Fruit fly (Drosophila melanogaster) whole organism, embryonic: ENCODE data around the gene yps.
A peak's percentile ranks its signal among the peaks of the same experiment; 100 is the strongest.

Experiments used
- BEAF-32 ChIP-seq: fragments of 200-800 bp; sonication (Bioruptor generic); optimal IDR thresholded peaks from 3 replicates; lab custom pipeline; 2017; ENCODE audit warnings: missing biosample characterization, missing genetic modification characterization, mild to moderate bottlenecking, moderate library complexity, missing genetic modification reagents
- CG10209 ChIP-seq: fragments of 200-800 bp; sonication (Bioruptor generic); optimal IDR thresholded peaks from 3 replicates; lab custom pipeline; 2017; ENCODE audit warnings: missing biosample characterization, mild to moderate bottlenecking, missing genetic modification characterization, missing genetic modification reagents
- CG10565 ChIP-seq: fragments of 200-800 bp; sonication (Bioruptor generic); optimal IDR thresholded peaks from 3 replicates; lab custom pipeline; 2016; ENCODE audit warnings: missing biosample characterization, mild to moderate bottlenecking, missing genetic modification characterization
- CG10654 ChIP-seq: fragments of 200-800 bp; sonication (Bioruptor generic); optimal IDR thresholded peaks from 2 replicates; lab custom pipeline; 2016; ENCODE audit warnings: missing biosample characterization, missing genetic modification characterization
- CG11504 ChIP-seq: fragments of 200-800 bp; sonication (Bioruptor generic); optimal IDR thresholded peaks from 3 replicates; lab custom pipeline; 2019; ENCODE audit warnings: missing biosample characterization, mild to moderate bottlenecking, missing genetic modification characterization, moderate library complexity
- CG11560 ChIP-seq: fragments of 200-800 bp; sonication (Bioruptor generic); IDR thresholded peaks from 3 replicates; pipeline ENCODE4 v1.3.6; 2022; ENCODE audit warnings: missing biosample characterization, missing genetic modification characterization
- CG13894 ChIP-seq: fragments of 200-800 bp; sonication (Bioruptor generic); optimal IDR thresholded peaks from 3 replicates; lab custom pipeline; 2018; ENCODE audit warnings: missing biosample characterization, mild to moderate bottlenecking, missing genetic modification characterization, moderate library complexity
- CG14014 ChIP-seq: fragments of 200-800 bp; sonication (Bioruptor generic); IDR thresholded peaks from 2 replicates; pipeline ENCODE4 v1.3.6; 2022; ENCODE audit warnings: missing biosample characterization, missing genetic modification characterization
- CG15269 ChIP-seq: fragments of 200-800 bp; sonication (Bioruptor generic); optimal IDR thresholded peaks from 2 replicates; lab custom pipeline; 2018; ENCODE audit warnings: missing biosample characterization, mild to moderate bottlenecking, missing genetic modification characterization, moderate library complexity
- CG15601 ChIP-seq: fragments of 200-800 bp; sonication (Bioruptor generic); optimal IDR thresholded peaks from 3 replicates; lab custom pipeline; 2019; ENCODE audit warnings: missing biosample characterization, mild to moderate bottlenecking, missing genetic modification characterization, moderate library complexity
- CG17568 ChIP-seq: fragments of 200-800 bp; sonication (Bioruptor generic); optimal IDR thresholded peaks from 2 replicates; lab custom pipeline; 2018; ENCODE audit warnings: missing biosample characterization, mild to moderate bottlenecking, missing genetic modification characterization, moderate library complexity
- CG2199 ChIP-seq: fragments of 200-800 bp; sonication (Bioruptor generic); IDR thresholded peaks from 3 replicates; pipeline ENCODE4 v1.3.6; 2022; ENCODE audit warnings: missing biosample characterization, missing genetic modification characterization
- CG2875 ChIP-seq: fragments of 200-800 bp; sonication (Bioruptor generic); optimal IDR thresholded peaks from 2 replicates; lab custom pipeline; 2017; ENCODE audit warnings: missing biosample characterization, mild to moderate bottlenecking, missing genetic modification characterization, missing genetic modification reagents
- CG2889 ChIP-seq: fragments of 200-800 bp; sonication (Bioruptor generic); IDR thresholded peaks from 3 replicates; pipeline ENCODE4 v1.3.6; 2022; ENCODE audit warnings: missing biosample characterization, missing genetic modification characterization
- CG30020 ChIP-seq: fragments of 200-800 bp; optimal IDR thresholded peaks from 2 replicates; lab custom pipeline; 2019; ENCODE audit warnings: missing biosample characterization, mild to moderate bottlenecking, missing genetic modification characterization, moderate library complexity
- CG30403 ChIP-seq: fragments of 200-800 bp; sonication (Bioruptor generic); optimal IDR thresholded peaks from 3 replicates; lab custom pipeline; 2016; ENCODE audit warnings: missing biosample characterization, missing genetic modification characterization
- CG33557 ChIP-seq: fragments of 200-800 bp; sonication (Bioruptor generic); optimal IDR thresholded peaks from 2 replicates; lab custom pipeline; 2019; ENCODE audit warnings: missing biosample characterization, mild to moderate bottlenecking, missing genetic modification characterization, moderate library complexity
- CG3838 ChIP-seq: fragments of 200-800 bp; sonication (Bioruptor generic); optimal IDR thresholded peaks from 3 replicates; lab custom pipeline; 2016; ENCODE audit warnings: missing biosample characterization, missing genetic modification characterization
- CG4282 ChIP-seq: fragments of 200-800 bp; sonication (Bioruptor generic); optimal IDR thresholded peaks from 2 replicates; lab custom pipeline; 2016; ENCODE audit warnings: missing biosample characterization, missing genetic modification characterization
- CG4424 ChIP-seq: fragments of 200-800 bp; sonication (Bioruptor generic); optimal IDR thresholded peaks from 3 replicates; lab custom pipeline; 2016; ENCODE audit warnings: missing biosample characterization, missing genetic modification characterization
- CG4854 ChIP-seq: fragments of 200-800 bp; sonication (Bioruptor generic); optimal IDR thresholded peaks from 2 replicates; lab custom pipeline; 2016; ENCODE audit warnings: missing biosample characterization, missing genetic modification characterization, inconsistent platforms
- CG5180 ChIP-seq: fragments of 200-800 bp; sonication (Bioruptor generic); optimal IDR thresholded peaks from 3 replicates; lab custom pipeline; 2017; ENCODE audit warnings: missing biosample characterization, missing genetic modification characterization, mild to moderate bottlenecking, moderate library complexity, missing genetic modification reagents
- CG6791 ChIP-seq: fragments of 200-800 bp; sonication (Bioruptor generic); IDR thresholded peaks from 3 replicates; pipeline ENCODE4 v1.3.6; 2022; ENCODE audit warnings: missing biosample characterization, missing genetic modification characterization; ENCODE audit not compliant: partially characterized antibody
- CG7372 ChIP-seq: fragments of 200-800 bp; sonication (Bioruptor generic); IDR thresholded peaks from 2 replicates; pipeline ENCODE4 v1.3.6; 2022; ENCODE audit warnings: missing biosample characterization, missing genetic modification characterization
- CG7786 ChIP-seq: fragments of 200-800 bp; sonication (Bioruptor generic); optimal IDR thresholded peaks from 2 replicates; lab custom pipeline; 2016; ENCODE audit warnings: missing biosample characterization, missing genetic modification characterization
- CG9437 ChIP-seq: fragments of 200-800 bp; sonication (Bioruptor generic); optimal IDR thresholded peaks from 2 replicates; lab custom pipeline; 2018; ENCODE audit warnings: missing biosample characterization, mild to moderate bottlenecking, missing genetic modification characterization
- CG9609 ChIP-seq: fragments of 200-800 bp; sonication (Bioruptor generic); optimal IDR thresholded peaks from 3 replicates; lab custom pipeline; 2016; ENCODE audit warnings: missing biosample characterization, missing genetic modification characterization
- Deaf1 ChIP-seq: fragments of 200-800 bp; optimal IDR thresholded peaks from 3 replicates; lab custom pipeline; 2019; ENCODE audit warnings: missing biosample characterization, mild to moderate bottlenecking, missing genetic modification characterization, moderate library complexity
- Doc3 ChIP-seq: fragments of 200-800 bp; sonication (Bioruptor generic); IDR thresholded peaks from 3 replicates; pipeline ENCODE4 v1.3.6; 2022; ENCODE audit warnings: missing biosample characterization, missing genetic modification characterization; ENCODE audit not compliant: partially characterized antibody
- Gsc ChIP-seq: fragments of 200-800 bp; sonication (Bioruptor generic); IDR thresholded peaks from 2 replicates; pipeline ENCODE4 v1.3.6; 2022; ENCODE audit warnings: missing biosample characterization, missing genetic modification characterization
- HLHmδ ChIP-seq: fragments of 200-800 bp; sonication (Bioruptor generic); optimal IDR thresholded peaks from 2 replicates; lab custom pipeline; 2018; ENCODE audit warnings: missing biosample characterization, mild to moderate bottlenecking, missing genetic modification characterization, moderate library complexity
- Kr ChIP-seq: fragments of 200-800 bp; sonication (Bioruptor generic); optimal IDR thresholded peaks from 2 replicates; lab custom pipeline; 2017; ENCODE audit warnings: missing biosample characterization, mild to moderate bottlenecking, missing genetic modification characterization
- Lpt ChIP-seq: fragments of >200 bp; optimal IDR thresholded peaks from 2 replicates; lab custom pipeline; 2018; ENCODE audit warnings: missing biosample characterization, missing genetic modification characterization
- NfI ChIP-seq: fragments of 200-800 bp; sonication (Bioruptor generic); optimal IDR thresholded peaks from 3 replicates; lab custom pipeline; 2018; ENCODE audit warnings: missing biosample characterization, mild to moderate bottlenecking, missing genetic modification characterization, moderate library complexity
- Ravus ChIP-seq: fragments of 200-800 bp; sonication (Bioruptor generic); IDR thresholded peaks from 2 replicates; pipeline ENCODE4 v1.3.6; 2022; ENCODE audit warnings: missing biosample characterization, missing genetic modification characterization
- Spps ChIP-seq: fragments of 200-800 bp; sonication (Bioruptor generic); optimal IDR thresholded peaks from 2 replicates; lab custom pipeline; 2018; ENCODE audit warnings: missing biosample characterization, mild to moderate bottlenecking, missing genetic modification characterization
- Tbp ChIP-seq: fragments of >200 bp; optimal IDR thresholded peaks from 2 replicates; lab custom pipeline; 2018; ENCODE audit warnings: missing biosample characterization, missing genetic modification characterization
- ash1 ChIP-seq: fragments of 200-800 bp; sonication (Bioruptor generic); optimal IDR thresholded peaks from 2 replicates; lab custom pipeline; 2018; ENCODE audit warnings: missing biosample characterization, mild to moderate bottlenecking, missing genetic modification characterization
- bowl ChIP-seq: fragments of 200-800 bp; sonication (Bioruptor generic); IDR thresholded peaks from 2 replicates; pipeline ENCODE4 v1.3.6; 2022; ENCODE audit warnings: missing biosample characterization, missing genetic modification characterization
- btn ChIP-seq: fragments of 200-800 bp; sonication (Bioruptor generic); optimal IDR thresholded peaks from 2 replicates; lab custom pipeline; 2016; ENCODE audit warnings: missing biosample characterization, missing genetic modification characterization
- ci ChIP-seq: fragments of 200-800 bp; sonication (Bioruptor generic); IDR thresholded peaks from 3 replicates; pipeline ENCODE4 v1.3.6; 2022; ENCODE audit warnings: missing biosample characterization, missing genetic modification characterization
- dysf ChIP-seq: fragments of 200-800 bp; sonication (Bioruptor generic); IDR thresholded peaks from 3 replicates; pipeline ENCODE4 v1.3.6; 2022; ENCODE audit warnings: missing biosample characterization, missing genetic modification characterization
- gce ChIP-seq: fragments of 200-800 bp; sonication (Bioruptor generic); IDR thresholded peaks from 3 replicates; pipeline ENCODE4 v1.3.6; 2022; ENCODE audit warnings: missing biosample characterization, missing genetic modification characterization
- h ChIP-seq: fragments of >200 bp; optimal IDR thresholded peaks from 2 replicates; lab custom pipeline; 2017
- ken ChIP-seq: fragments of 200-800 bp; sonication (Bioruptor generic); IDR thresholded peaks from 3 replicates; pipeline ENCODE4 v1.3.6; 2022; ENCODE audit warnings: missing biosample characterization, missing genetic modification characterization
- nerfin-2 ChIP-seq: fragments of 200-800 bp; sonication (Bioruptor generic); IDR thresholded peaks from 2 replicates; pipeline ENCODE4 v1.3.6; 2022; ENCODE audit warnings: missing biosample characterization, missing genetic modification characterization; ENCODE audit not compliant: partially characterized antibody
- pfk ChIP-seq: fragments of 200-800 bp; sonication (Bioruptor generic); optimal IDR thresholded peaks from 2 replicates; lab custom pipeline; 2018; ENCODE audit warnings: missing biosample characterization, mild to moderate bottlenecking, missing genetic modification characterization, moderate library complexity
- salm ChIP-seq: fragments of 200-800 bp; sonication (Bioruptor generic); optimal IDR thresholded peaks from 2 replicates; lab custom pipeline; 2018; ENCODE audit warnings: missing biosample characterization, mild to moderate bottlenecking, missing genetic modification characterization
- stc ChIP-seq: fragments of 200-800 bp; sonication (Bioruptor generic); IDR thresholded peaks from 2 replicates; pipeline ENCODE4 v1.3.6; 2022; ENCODE audit warnings: missing biosample characterization, missing genetic modification characterization
- zf30C ChIP-seq: fragments of 200-800 bp; sonication (Bioruptor generic); optimal IDR thresholded peaks from 3 replicates; lab custom pipeline; 2018; ENCODE audit warnings: missing biosample characterization, mild to moderate bottlenecking, missing genetic modification characterization
- zfh1 ChIP-seq: fragments of 200-800 bp; sonication (Bioruptor generic); IDR thresholded peaks from 3 replicates; pipeline ENCODE4 v1.3.6; 2022; ENCODE audit warnings: missing biosample characterization, missing genetic modification characterization

Gene yps

dm6 chr3L:12139232-12139698 is 14.3 kb upstream of the yps start (continued):
- TF ChIP-seq Tbp (GFP tag; lab: Kevin White, UChicago), result no peak
- peak; percentile 56 for TF ChIP-seq CG30403 (GFP tag; lab: Kevin White, UChicago)
- TF ChIP-seq CG11560 (tag; lab: Robert Waterston, UW), result no peak
- peak; percentile 36 for TF ChIP-seq CG9437 (GFP tag; lab: Kevin White, UChicago)
- peak; percentile 20 for TF ChIP-seq salm (tag; lab: Kevin White, UChicago)
- no peak for TF ChIP-seq Doc3 (GFP tag; lab: Robert Waterston, UW)
- no peak for TF ChIP-seq CG4282
- TF ChIP-seq ash1 (GFP tag; lab: Kevin White, UChicago), result no peak
- TF ChIP-seq Kr (GFP tag; lab: Kevin White, UChicago), result no peak
- TF ChIP-seq pfk (GFP tag; lab: Kevin White, UChicago), result no peak
- no peak for TF ChIP-seq CG4854 (GFP tag; lab: Kevin White, UChicago)
- TF ChIP-seq NfI (GFP tag; lab: Kevin White, UChicago), result peak; percentile 43
- no peak for TF ChIP-seq zf30C (GFP tag; lab: Kevin White, UChicago)
- TF ChIP-seq ci (GFP tag; lab: Robert Waterston, UW), result 0 out of 3 replicates have a peak, but pooled peaks have one; percentile 42
- TF ChIP-seq zfh1 (GFP tag; lab: Robert Waterston, UW), result peak; percentile 7; the same call in 1 of the 3 replicates
- TF ChIP-seq dysf (GFP tag; lab: Robert Waterston, UW), result peak; percentile 70
- TF ChIP-seq CG30020 (tag; lab: Kevin White, UChicago), result no peak
- no peak for TF ChIP-seq CG7786 (GFP tag; lab: Kevin White, UChicago)
- peak; percentile 60 for TF ChIP-seq CG10209
- TF ChIP-seq CG17568, result no peak
- no peak for TF ChIP-seq Spps (tag; lab: Kevin White, UChicago)
- TF ChIP-seq Ravus (GFP tag; lab: Robert Waterston, UW), result no peak
- TF ChIP-seq btn (GFP tag; lab: Kevin White, UChicago), result no peak
- TF ChIP-seq CG2199 (GFP tag; lab: Robert Waterston, UW), result no peak
- TF ChIP-seq CG4424, result peak; percentile 44
- TF ChIP-seq stc, result peak; percentile 14; the same call in 1 of the 2 replicates
- TF ChIP-seq CG13894 (tag; lab: Kevin White, UChicago), result no peak
- TF ChIP-seq bowl (GFP tag; lab: Robert Waterston, UW), result no peak
- no peak for TF ChIP-seq CG3838 (GFP tag; lab: Kevin White, UChicago)
- TF ChIP-seq CG2875 (GFP tag; lab: Kevin White, UChicago), result no peak
- peak; percentile 20 for TF ChIP-seq CG5180 (GFP tag; lab: Kevin White, UChicago)
- TF ChIP-seq CG9609 (GFP tag; lab: Kevin White, UChicago), result peak; percentile 27
- peak; percentile 2 for TF ChIP-seq CG33557
- no peak for TF ChIP-seq Deaf1 (tag; lab: Kevin White, UChicago)
- peak; percentile 45; the same call in 1 of the 2 replicates for TF ChIP-seq CG14014 (GFP tag; lab: Robert Waterston, UW)
- TF ChIP-seq HLHmδ, result no peak
- no peak for TF ChIP-seq CG11504
- no peak for TF ChIP-seq h
- TF ChIP-seq Lpt (GFP tag; lab: Kevin White, UChicago), result no peak
- TF ChIP-seq gce (GFP tag; lab: Robert Waterston, UW), result no peak
- no peak for TF ChIP-seq Gsc (GFP tag; lab: Robert Waterston, UW)
- no peak for TF ChIP-seq CG7372 (GFP tag; lab: Robert Waterston, UW)
- no peak for TF ChIP-seq nerfin-2
- TF ChIP-seq ken (GFP tag; lab: Robert Waterston, UW), result no peak; the same call in 2 of the 3 replicates
- TF ChIP-seq CG10565 (GFP tag; lab: Kevin White, UChicago), result no peak
- TF ChIP-seq CG10654 (GFP tag; lab: Kevin White, UChicago), result no peak
- 0 out of 3 replicates have a peak, but pooled peaks have one; percentile 24 for TF ChIP-seq CG6791 (GFP tag; lab: Robert Waterston, UW)
- TF ChIP-seq CG2889, result no peak
- peak; percentile 15 for TF ChIP-seq CG15601 (tag; lab: Kevin White, UChicago)
- TF ChIP-seq BEAF-32 (GFP tag; lab: Kevin White, UChicago), result no peak
- peak; percentile 66 for TF ChIP-seq CG15269 (tag; lab: Kevin White, UChicago)
